Worm (Caenorhabditis elegans) whole organism, late embryonic: ENCODE data around the gene aco-2.

ENCODE experiments used
- T23F11.4 ChIP-seq: fragments of 200-800 bp; sonication (Bioruptor generic); optimal IDR thresholded peaks from 2 replicates; lab custom pipeline; 2018; ENCODE audit warnings: mild to moderate bottlenecking, missing genetic modification characterization, missing compliant biosample characterization
- ceh-9 ChIP-seq: sonication (generic microtip); optimal IDR thresholded peaks from 2 replicates; lab custom pipeline; 2016; ENCODE audit warnings: mild to moderate bottlenecking, missing genetic modification characterization, inconsistent platforms, missing compliant biosample characterization
- dve-1 ChIP-seq: sonication (generic microtip); optimal IDR thresholded peaks from 2 replicates; lab custom pipeline; 2017; ENCODE audit warnings: antibody characterized with exemption, mild to moderate bottlenecking, missing genetic modification characterization, missing compliant biosample characterization
- ets-4 ChIP-seq: sonication (generic microtip); optimal IDR thresholded peaks from 2 replicates; lab custom pipeline; 2016; ENCODE audit warnings: missing genetic modification characterization, missing compliant biosample characterization
- fkh-10 ChIP-seq: fragments of 150-350 bp; optimal IDR thresholded peaks from 2 replicates; lab custom pipeline; 2014; ENCODE audit warnings: missing biosample characterization, missing genetic modification reagents, missing genetic modification characterization
- nfya-1 ChIP-seq: sonication (generic microtip); optimal IDR thresholded peaks from 2 replicates; lab custom pipeline; 2017; ENCODE audit warnings: missing genetic modification characterization, mild to moderate bottlenecking, missing compliant biosample characterization, antibody characterized with exemption, moderate library complexity
- nhr-11 ChIP-seq: fragments of 150-350 bp; optimal IDR thresholded peaks from 2 replicates; lab custom pipeline; 2014; ENCODE audit warnings: missing biosample characterization, missing genetic modification characterization
- npax-4 ChIP-seq: sonication (generic microtip); optimal IDR thresholded peaks from 2 replicates; lab custom pipeline; 2016; ENCODE audit warnings: missing genetic modification characterization, missing compliant biosample characterization
- unc-3 ChIP-seq, 2 experiments: fragments of 200-800 bp in 1 of 2; sonication (Bioruptor generic) in 1 of 2; sonication (generic microtip) in 1 of 2; conservative IDR thresholded peaks in 1 of 2; optimal IDR thresholded peaks in 1 of 2; 2 replicates each; pipeline versions ENCODE4 v1.3.6 to Lab custom; 2016 to 2022; ENCODE audit warnings: missing compliant biosample characterization in 2 of 2, missing genetic modification characterization in 2 of 2, missing genetic modification reagents in 1 of 2

DNA sequence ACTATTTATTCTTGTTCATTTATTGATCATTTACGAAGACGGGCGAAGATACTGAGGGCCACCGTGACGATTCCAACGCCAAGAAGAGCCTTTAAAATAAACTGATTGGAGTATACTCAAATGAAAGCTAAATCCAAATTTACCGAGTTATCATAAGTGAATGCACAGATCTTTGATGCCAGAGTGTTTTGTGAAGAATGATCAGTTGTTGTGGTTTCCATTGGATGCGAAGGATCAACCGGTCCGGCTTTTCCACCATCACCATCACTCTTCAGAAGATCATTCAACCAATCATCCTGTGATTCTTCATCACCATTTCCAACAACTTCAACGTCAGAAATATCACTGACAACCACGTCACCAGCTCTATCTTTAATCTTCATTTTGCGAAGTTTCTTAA is 3.7 kb downstream of the aco-2 start:
- TF ChIP-seq unc-3 (GFP tag; conservative IDR thresholded peaks at IDR 0.05; lab: Robert Waterston, UW) (no peak), unc-3 (tag; optimal IDR thresholded peaks at IDR 0.05; lab: Kevin White, UChicago) (no peak), nhr-11 (no peak), ets-4 (tag; lab: Kevin White, UChicago) (no peak), npax-4 (tag; lab: Kevin White, UChicago) (no peak), ceh-9 (no peak), dve-1 (no peak), nfya-1 (no peak), T23F11.4 (GFP tag; lab: Kevin White, UChicago) (no peak), fkh-10 (no peak)
